Worm (Caenorhabditis elegans) whole organism, midembryonic: ENCODE data around the gene dhs-20.
A peak's percentile ranks its signal among the peaks of the same experiment; 100 is the strongest.

Source experiments
- T22C8.4 ChIP-seq: fragments of 200-800 bp; sonication (Bioruptor generic); IDR thresholded peaks from 2 replicates; pipeline ENCODE4 v1.3.6; 2022; ENCODE audit warnings: missing genetic modification characterization, missing compliant biosample characterization
- cog-1 ChIP-seq: sonication (generic microtip); optimal IDR thresholded peaks from 2 replicates; lab custom pipeline; 2016; ENCODE audit warnings: missing genetic modification characterization, missing compliant biosample characterization
- flt-1 ChIP-seq: fragments of 200-800 bp; sonication (Bioruptor generic); IDR thresholded peaks from 2 replicates; pipeline ENCODE4 v1.3.6; 2022; ENCODE audit warnings: missing genetic modification characterization, missing compliant biosample characterization
- klf-2 ChIP-seq: fragments of 200-800 bp; sonication (Bioruptor generic); conservative IDR thresholded peaks from 2 replicates; pipeline ENCODE4 v1.3.6; 2022; ENCODE audit warnings: missing genetic modification reagents, missing genetic modification characterization, missing compliant biosample characterization
- med-1 ChIP-seq: sonication (generic microtip); optimal IDR thresholded peaks from 2 replicates; lab custom pipeline; 2017; ENCODE audit warnings: missing genetic modification characterization, mild to moderate bottlenecking, missing compliant biosample characterization, antibody characterized with exemption, missing genetic modification reagents; ENCODE audit not compliant: insufficient read depth
- tab-1 ChIP-seq: fragments of 200-800 bp; sonication (Bioruptor generic); IDR thresholded peaks from 2 replicates; pipeline ENCODE4 v1.3.6; 2022; ENCODE audit warnings: missing genetic modification characterization, missing compliant biosample characterization
- ztf-23 ChIP-seq: fragments of 200-800 bp; sonication (Bioruptor generic); IDR thresholded peaks from 2 replicates; pipeline ENCODE4 v1.3.6; 2022; ENCODE audit warnings: missing genetic modification reagents, missing genetic modification characterization, missing compliant biosample characterization
- ztf-29 ChIP-seq: fragments of 200-800 bp; sonication (Bioruptor generic); IDR thresholded peaks from 2 replicates; pipeline ENCODE4 v1.3.6; 2022; ENCODE audit warnings: missing genetic modification reagents, missing genetic modification characterization, missing compliant biosample characterization

DNA sequence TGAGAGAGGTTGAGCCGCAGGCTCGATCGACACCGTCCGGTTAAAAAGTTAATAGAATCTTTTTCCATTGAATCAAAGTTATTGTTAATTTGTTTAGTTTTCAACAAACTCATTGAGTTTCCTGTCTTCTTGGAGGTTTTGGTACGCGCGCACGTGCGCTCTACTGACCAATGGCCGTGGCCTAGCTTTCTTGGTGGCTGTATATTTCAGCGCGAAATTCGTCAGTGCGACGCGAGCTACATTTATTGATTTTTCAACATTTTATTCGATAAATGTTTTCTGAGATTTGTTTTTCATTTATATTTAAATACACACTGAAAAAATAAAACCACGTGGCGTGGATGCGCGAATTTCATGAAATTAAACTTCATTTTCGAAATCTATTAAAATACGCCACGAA lies 39.8 kb upstream of the dhs-20 start, which contains the start of gene bir-1:
- no peak for TF ChIP-seq flt-1 (GFP tag; lab: Robert Waterston, UW)
- no peak for TF ChIP-seq klf-2 (GFP tag; lab: Robert Waterston, UW)
- no peak for TF ChIP-seq ztf-29 (GFP tag; lab: Robert Waterston, UW)
- TF ChIP-seq med-1: no peak
- TF ChIP-seq cog-1: peak; percentile 11
- TF ChIP-seq T22C8.4 (GFP tag; lab: Robert Waterston, UW): peak; percentile 76
- peak; percentile 69; the same call in 1 of the 2 replicates for TF ChIP-seq ztf-23
- TF ChIP-seq tab-1 (GFP tag; lab: Robert Waterston, UW): no peak
